Worm (Caenorhabditis elegans) whole organism, L4/young adult: Measurements from ENCODE around the gene Y77E11A.12.

ENCODE experiments used
- W03F9.2 ChIP-seq: fragments of 150-350 bp; optimal IDR thresholded peaks from 2 replicates; lab custom pipeline; 2014; ENCODE audit warnings: missing biosample characterization, missing genetic modification characterization
- dao-5 ChIP-seq: sonication (generic microtip); optimal IDR thresholded peaks from 2 replicates; lab custom pipeline; 2016; ENCODE audit warnings: missing genotype, missing genetic modification characterization, moderate library complexity, missing compliant biosample characterization
- him-1 ChIP-seq: sonication (generic microtip); optimal IDR thresholded peaks from 2 replicates; lab custom pipeline; 2016; ENCODE audit warnings: missing genotype, missing genetic modification reagents, missing genetic modification characterization, missing compliant biosample characterization

DNA sequence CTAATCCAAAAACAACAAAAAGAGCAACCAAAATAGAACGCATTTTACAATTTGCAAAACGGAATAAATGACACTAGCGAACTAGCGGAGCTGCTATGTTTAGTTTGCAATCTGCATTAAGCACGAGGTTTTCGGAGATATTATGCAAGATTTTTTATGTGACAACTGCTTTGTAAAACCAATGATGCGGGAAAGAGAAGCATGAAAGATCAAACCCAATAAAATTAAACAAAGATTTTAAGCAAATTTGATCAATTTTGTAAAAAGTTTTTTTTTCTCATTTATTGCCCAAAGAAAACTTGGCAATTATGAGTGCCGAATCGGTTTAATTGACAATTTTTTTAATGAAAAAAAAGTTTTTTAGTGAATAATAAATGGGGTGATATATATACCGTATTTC is 49.9 kb downstream of the Y77E11A.12 start, which contains the start of gene Y77E11A.8:
- no peak for TF ChIP-seq W03F9.2 (tag; lab: Kevin White, UChicago)
- TF ChIP-seq dao-5 (tag; lab: Kevin White, UChicago) = no peak
- TF ChIP-seq him-1 (tag; lab: Kevin White, UChicago) = no peak
